Fruit fly (Drosophila melanogaster) whole organism, wandering third instar larva: Measurements from ENCODE around the gene Svip.
A peak's percentile ranks its signal among the peaks of the same experiment; 100 is the strongest.

Source experiments
- Abd-B ChIP-seq: fragments of >200 bp; optimal IDR thresholded peaks from 2 replicates; lab custom pipeline; 2017; ENCODE audit warnings: missing biosample characterization, missing genetic modification characterization
- CG9705 ChIP-seq: fragments of 200-800 bp; sonication (Bioruptor generic); optimal IDR thresholded peaks from 2 replicates; lab custom pipeline; 2018; ENCODE audit warnings: missing biosample characterization, mild to moderate bottlenecking, missing genetic modification characterization
- GATAd ChIP-seq: sonication (Bioruptor generic); optimal IDR thresholded peaks from 2 replicates; lab custom pipeline; 2016; ENCODE audit warnings: missing biosample characterization, missing genetic modification characterization
- HLH106 ChIP-seq: fragments of 200-800 bp; optimal IDR thresholded peaks from 3 replicates; lab custom pipeline; 2019; ENCODE audit warnings: missing biosample characterization, mild to moderate bottlenecking, missing genetic modification characterization, moderate library complexity
- Hnf4 ChIP-seq: fragments of 200-800 bp; sonication (Bioruptor generic); optimal IDR thresholded peaks from 2 replicates; lab custom pipeline; 2016; ENCODE audit warnings: missing biosample characterization, mild to moderate bottlenecking, missing genetic modification characterization
- Hr83 ChIP-seq: fragments of 200-300 bp; sonication (Bioruptor generic); optimal IDR thresholded peaks from 2 replicates; lab custom pipeline; 2016; ENCODE audit warnings: missing biosample characterization, mild to moderate bottlenecking, missing genetic modification characterization, moderate library complexity; ENCODE audit not compliant: poor library complexity, severe bottlenecking
- Jra ChIP-seq: sonication (Bioruptor generic); optimal IDR thresholded peaks from 2 replicates; lab custom pipeline; 2016; ENCODE audit warnings: missing biosample characterization, missing genetic modification characterization
- Myc ChIP-seq: fragments of >200 bp; optimal IDR thresholded peaks from 2 replicates; lab custom pipeline; 2017
- N ChIP-seq: fragments of >200 bp; optimal IDR thresholded peaks from 2 replicates; lab custom pipeline; 2018; ENCODE audit warnings: missing biosample characterization, missing external identifiers, missing genetic modification characterization
- OdsH ChIP-seq: fragments of 200-800 bp; sonication (Bioruptor generic); optimal IDR thresholded peaks from 2 replicates; lab custom pipeline; 2016; ENCODE audit warnings: missing biosample characterization, mild to moderate bottlenecking, missing genetic modification characterization
- Rel ChIP-seq, 2 experiments: fragments of 200-800 bp; sonication (Bioruptor generic) in 1 of 2; optimal IDR thresholded peaks; 2 replicates in 1 of 2; 3 replicates in 1 of 2; lab custom pipeline; 2016 to 2019; ENCODE audit warnings: mild to moderate bottlenecking in 2 of 2, missing biosample characterization in 2 of 2, missing genetic modification characterization in 2 of 2, moderate library complexity in 1 of 2
- Sp1 ChIP-seq: fragments of 200-800 bp; sonication (Bioruptor generic); optimal IDR thresholded peaks from 3 replicates; lab custom pipeline; 2019; ENCODE audit warnings: missing biosample characterization, mild to moderate bottlenecking, missing genetic modification characterization, moderate library complexity
- Vsx2 ChIP-seq: fragments of 200-300, 225-300 bp; sonication (Bioruptor generic); optimal IDR thresholded peaks from 2 replicates; lab custom pipeline; 2018; ENCODE audit warnings: missing biosample characterization, missing genetic modification characterization; ENCODE audit not compliant: partially characterized antibody
- br ChIP-seq: fragments of 200-800 bp; sonication (Bioruptor generic); optimal IDR thresholded peaks from 2 replicates; lab custom pipeline; 2016; ENCODE audit warnings: missing biosample characterization, missing genetic modification characterization
- brk ChIP-seq: fragments of 200-800 bp; sonication (Bioruptor generic); optimal IDR thresholded peaks from 2 replicates; lab custom pipeline; 2016; ENCODE audit warnings: missing biosample characterization, mild to moderate bottlenecking, missing genetic modification characterization
- dl ChIP-seq, 2 experiments: fragments of 175-275, 200-275 bp in 1 of 2; fragments of 200-275 bp in 1 of 2; sonication (Bioruptor generic); optimal IDR thresholded peaks; lab custom pipeline; 2018; ENCODE audit warnings: mild to moderate bottlenecking in 2 of 2, missing biosample characterization in 2 of 2, missing genetic modification characterization in 2 of 2, moderate library complexity in 2 of 2; ENCODE audit not compliant: partially characterized antibody in 2 of 2, insufficient read depth in 1 of 2
- dmrt93B ChIP-seq: fragments of 200-800 bp; sonication (Bioruptor generic); optimal IDR thresholded peaks from 2 replicates; lab custom pipeline; 2018; ENCODE audit warnings: missing biosample characterization, mild to moderate bottlenecking, missing genetic modification characterization
- dsf ChIP-seq: sonication (Bioruptor generic); optimal IDR thresholded peaks from 2 replicates; lab custom pipeline; 2016; ENCODE audit warnings: missing biosample characterization, missing genetic modification characterization, borderline replicate concordance
- ey ChIP-seq: fragments of 200-800 bp; sonication (Bioruptor generic); optimal IDR thresholded peaks from 2 replicates; lab custom pipeline; 2016; ENCODE audit warnings: missing biosample characterization, missing genetic modification characterization
- foxo ChIP-seq, 2 experiments: fragments of 200-800 bp; sonication (Bioruptor generic); optimal IDR thresholded peaks; 2 replicates in 1 of 2; 3 replicates in 1 of 2; lab custom pipeline; 2016 to 2017; ENCODE audit warnings: missing biosample characterization in 2 of 2, missing genetic modification characterization in 2 of 2
- fru ChIP-seq: fragments of 200-800 bp; sonication (Bioruptor generic); optimal IDR thresholded peaks from 3 replicates; lab custom pipeline; 2016; ENCODE audit warnings: missing biosample characterization, mild to moderate bottlenecking, missing genetic modification characterization
- h ChIP-seq: fragments of 200-800 bp; sonication (Bioruptor generic); optimal IDR thresholded peaks from 3 replicates; lab custom pipeline; 2016; ENCODE audit warnings: missing biosample characterization, mild to moderate bottlenecking, missing genetic modification characterization
- lola ChIP-seq: fragments of >200 bp; optimal IDR thresholded peaks from 2 replicates; lab custom pipeline; 2017; ENCODE audit warnings: missing biosample characterization, missing genetic modification characterization
- pan ChIP-seq: fragments of >200 bp; optimal IDR thresholded peaks from 2 replicates; lab custom pipeline; 2017
- psq ChIP-seq: fragments of 200-800 bp; sonication (Bioruptor generic); optimal IDR thresholded peaks from 3 replicates; lab custom pipeline; 2017; ENCODE audit warnings: missing biosample characterization, mild to moderate bottlenecking, missing genetic modification characterization, moderate library complexity
- rgr ChIP-seq: fragments of 200-800 bp; sonication (Bioruptor generic); optimal IDR thresholded peaks from 3 replicates; lab custom pipeline; 2016; ENCODE audit warnings: missing biosample characterization, mild to moderate bottlenecking, missing genetic modification characterization
- sage ChIP-seq: fragments of 200-800 bp; sonication (Bioruptor generic); optimal IDR thresholded peaks from 2 replicates; lab custom pipeline; 2016; ENCODE audit warnings: missing biosample characterization, mild to moderate bottlenecking, missing genetic modification characterization
- sv ChIP-seq: fragments of 200-800 bp; sonication (Bioruptor generic); optimal IDR thresholded peaks from 3 replicates; lab custom pipeline; 2016; ENCODE audit warnings: missing biosample characterization, missing genetic modification characterization
- tai ChIP-seq: sonication (Bioruptor generic); optimal IDR thresholded peaks from 2 replicates; lab custom pipeline; 2016; ENCODE audit warnings: missing biosample characterization, missing genetic modification characterization
- woc ChIP-seq: sonication (Bioruptor generic); optimal IDR thresholded peaks from 2 replicates; lab custom pipeline; 2016; ENCODE audit warnings: missing biosample characterization, mild to moderate bottlenecking, missing genetic modification characterization

The Svip gene

dm6 chr3L:9358713-9359040 lies at the start of gene Svip, which contains the start of gene UGP:
Svip (plus strand) TSS chr3L:9358999.
UGP (minus strand) TSS chr3L:9358935.
- TF ChIP-seq OdsH (GFP tag; lab: Kevin White, UChicago) (peak; percentile 27), Hnf4 (peak; percentile 35), fru (GFP tag; lab: Kevin White, UChicago) (no peak), ey (no peak), HLH106 (no peak), psq (GFP tag; lab: Kevin White, UChicago) (peak; percentile 57), Hr83 (GFP tag; lab: Kevin White, UChicago) (peak; percentile 57), Sp1 (peak; percentile 5), woc (GFP tag; lab: Kevin White, UChicago) (no peak), brk (GFP tag; lab: Kevin White, UChicago) (peak; percentile 56), sage (GFP tag; lab: Kevin White, UChicago) (peak; percentile 45), rgr (peak; percentile 36), br (GFP tag; lab: Kevin White, UChicago) (no peak), dsf (GFP tag; lab: Kevin White, UChicago) (no peak), tai (no peak), foxo (GFP tag; optimal IDR thresholded peaks at IDR 0.05; lab: Kevin White, UChicago) (peak; percentile 19 to 38), Vsx2 (GFP tag; lab: Kevin White, UChicago) (no peak), CG9705 (no peak), Rel (GFP tag; optimal IDR thresholded peaks at IDR 0.05; lab: Kevin White, UChicago) (no peak), Rel (tag; optimal IDR thresholded peaks at IDR 0.05; lab: Kevin White, UChicago) (peak; percentile 31), h (GFP tag; lab: Kevin White, UChicago) (no peak), lola (no peak), pan (lab: Kevin White, UChicago) (no peak)

DNA sequence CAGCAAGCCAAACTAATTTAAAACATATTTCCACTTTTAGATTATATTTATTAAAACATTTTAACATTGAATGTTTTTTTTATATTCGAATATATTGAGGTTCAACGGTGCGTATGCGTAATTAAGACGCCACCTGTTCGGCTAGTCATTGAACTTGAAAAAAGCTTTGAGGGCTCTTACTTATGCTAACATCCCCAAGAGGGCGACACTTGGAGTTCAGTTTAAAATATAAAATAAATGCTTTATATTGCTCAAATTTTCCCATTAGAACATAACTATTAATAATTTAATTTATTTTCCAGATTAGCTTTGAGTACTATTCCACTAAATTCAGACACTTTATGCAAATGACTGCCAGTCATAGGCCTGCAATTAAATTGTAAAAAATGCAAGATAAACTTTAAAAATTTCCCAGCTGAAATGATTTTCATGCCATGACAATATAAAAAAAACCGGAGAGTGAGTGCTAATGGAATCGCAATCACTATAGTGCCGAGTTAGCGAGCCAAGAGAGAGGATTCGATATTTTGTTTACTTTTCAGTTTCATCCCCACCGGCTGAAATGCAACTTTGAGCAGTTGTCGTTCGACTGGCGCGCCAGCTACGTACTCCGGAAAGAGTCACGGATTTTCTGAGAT lies 24.9 kb upstream of the Svip start, which contains the start of gene PGRP-LA:
TSS of gene PGRP-LA (plus strand) at position 588 of the 638 bp plus-strand sequence.
- TF ChIP-seq fru (GFP tag; lab: Kevin White, UChicago) = no peak
- peak; percentile 18 for TF ChIP-seq HLH106
- peak in 1 of 2 experiments; percentile 2 for TF ChIP-seq foxo (GFP tag; optimal IDR thresholded peaks at IDR 0.05; lab: Kevin White, UChicago)
- TF ChIP-seq Myc = peak; percentile 32
- TF ChIP-seq, all 38 proteins: peak for 3

DNA sequence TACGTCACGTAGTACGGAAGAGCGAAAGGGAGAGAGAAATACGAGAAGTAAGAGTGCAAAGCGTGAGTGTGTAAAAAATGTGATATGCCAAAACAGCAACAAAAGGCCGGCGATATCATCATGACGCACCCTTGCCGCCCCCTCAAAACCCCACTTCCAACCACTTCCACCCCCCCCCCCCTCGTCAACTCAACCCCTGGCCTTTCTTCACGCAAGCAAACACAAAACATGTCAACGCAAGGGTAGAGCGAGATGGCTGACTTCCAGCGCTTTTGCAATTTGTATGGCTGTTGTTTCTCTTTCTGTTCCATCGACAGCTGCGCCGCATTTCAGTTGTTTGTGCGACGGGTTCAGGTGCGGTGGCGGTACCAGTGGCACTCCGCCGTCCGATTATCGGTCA lies 23.1 kb upstream of the Svip start:
- TF ChIP-seq Myc (no peak), Jra (GFP tag; lab: Kevin White, UChicago) (no peak), foxo (GFP tag; optimal IDR thresholded peaks at IDR 0.05; lab: Kevin White, UChicago) (peak in 1 of 2 experiments; percentile 14), ey (no peak), lola (no peak), dsf (GFP tag; lab: Kevin White, UChicago) (no peak), Hr83 (GFP tag; lab: Kevin White, UChicago) (no peak), dl (GFP tag; optimal IDR thresholded peaks at IDR 0.05; lab: Kevin White, UChicago; ENCODE audit: insufficient read depth in 1 of 2, partially characterized antibody in 2 of 2) (peak in 1 of 2 experiments; percentile 0), woc (GFP tag; lab: Kevin White, UChicago) (no peak), psq (GFP tag; lab: Kevin White, UChicago) (peak; percentile 73), Abd-B (GFP tag; lab: Kevin White, UChicago) (no peak), dmrt93B (GFP tag; lab: Kevin White, UChicago) (peak; percentile 4), N (no peak), Rel (GFP tag; optimal IDR thresholded peaks at IDR 0.05; lab: Kevin White, UChicago) (no peak), Rel (tag; optimal IDR thresholded peaks at IDR 0.05; lab: Kevin White, UChicago) (peak; percentile 91), h (GFP tag; lab: Kevin White, UChicago) (peak; percentile 33), rgr (peak; percentile 13), OdsH (GFP tag; lab: Kevin White, UChicago) (peak; percentile 11), Sp1 (peak; percentile 4)
- TF ChIP-seq, all 38 proteins: peak for 9

- TF ChIP-seq br (GFP tag; lab: Kevin White, UChicago) (no peak), dl (GFP tag; optimal IDR thresholded peaks at IDR 0.05; lab: Kevin White, UChicago; ENCODE audit: insufficient read depth in 1 of 2, partially characterized antibody in 2 of 2) (peak in 1 of 2 experiments; percentile 40)
Observed at dm6 chr3L:9337942-9338468, 20.8 kb upstream of the Svip start.

DNA sequence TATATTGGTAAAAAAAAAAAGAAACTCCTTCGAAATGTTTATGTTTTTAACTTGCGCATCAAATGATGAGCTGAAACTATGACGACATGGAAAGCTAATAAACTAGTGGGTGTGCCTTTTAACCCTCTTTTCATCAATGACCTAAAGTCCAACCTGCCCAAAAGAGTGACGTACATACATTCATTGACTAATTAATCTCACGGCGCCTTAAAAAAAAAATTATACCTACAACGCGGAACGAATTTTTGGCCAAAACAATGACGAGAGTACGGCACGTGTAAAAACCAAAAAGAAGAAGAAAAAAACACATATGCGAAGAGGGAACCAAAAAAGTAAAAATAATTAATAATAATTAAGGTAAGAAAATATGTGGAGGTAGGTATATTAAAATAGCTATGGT lies 20.3 kb upstream of the Svip start, which contains the start of gene PGRP-LC:
TSS of gene PGRP-LC (plus strand) at position 301 of the 400 bp plus-strand sequence.
- TF ChIP-seq Myc (no peak), dmrt93B (GFP tag; lab: Kevin White, UChicago) (no peak), HLH106 (no peak), N (no peak), GATAd (GFP tag; lab: Kevin White, UChicago) (no peak), Sp1 (no peak), Hnf4 (no peak), sage (GFP tag; lab: Kevin White, UChicago) (no peak), sv (no peak), Jra (GFP tag; lab: Kevin White, UChicago) (no peak), CG9705 (no peak), ey (no peak), lola (no peak), brk (GFP tag; lab: Kevin White, UChicago) (no peak), Hr83 (GFP tag; lab: Kevin White, UChicago) (no peak), fru (GFP tag; lab: Kevin White, UChicago) (no peak), dsf (GFP tag; lab: Kevin White, UChicago) (no peak)
